Fruit fly (Drosophila melanogaster) whole organism, embryonic: ENCODE results near the gene CG42759.

Experiments
- Asciz ChIP-seq: fragments of 200-800 bp; sonication (Bioruptor generic); optimal IDR thresholded peaks from 2 replicates; lab custom pipeline; 2017; ENCODE audit warnings: missing biosample characterization, mild to moderate bottlenecking, missing genetic modification characterization, missing genetic modification reagents
- C15 ChIP-seq: fragments of 200-800 bp; sonication (Bioruptor generic); IDR thresholded peaks from 3 replicates; pipeline ENCODE4 v1.3.6; 2022; ENCODE audit warnings: missing biosample characterization, missing genetic modification characterization
- CG10274 ChIP-seq: fragments of 200-800 bp; sonication (Bioruptor generic); optimal IDR thresholded peaks from 3 replicates; lab custom pipeline; 2017; ENCODE audit warnings: missing biosample characterization, mild to moderate bottlenecking, missing genetic modification characterization
- CG10321 ChIP-seq: fragments of 200-800 bp; sonication (Bioruptor generic); IDR thresholded peaks from 2 replicates; pipeline ENCODE4 v1.3.6; 2022; ENCODE audit warnings: missing biosample characterization, missing genetic modification characterization
- CG10543 ChIP-seq: fragments of 200-800 bp; sonication (Bioruptor generic); optimal IDR thresholded peaks from 3 replicates; lab custom pipeline; 2017; ENCODE audit warnings: missing biosample characterization, mild to moderate bottlenecking, missing genetic modification characterization, moderate library complexity
- CG11398 ChIP-seq: fragments of 200-800 bp; sonication (Bioruptor generic); optimal IDR thresholded peaks from 2 replicates; lab custom pipeline; 2016; ENCODE audit warnings: missing biosample characterization, missing genetic modification characterization
- CG11695 ChIP-seq: fragments of 200-800 bp; sonication (Bioruptor generic); IDR thresholded peaks from 3 replicates; pipeline ENCODE4 v1.3.6; 2022; ENCODE audit warnings: missing biosample characterization, missing genetic modification characterization
- CG12155 ChIP-seq: fragments of 200-800 bp; sonication (Bioruptor generic); optimal IDR thresholded peaks from 3 replicates; lab custom pipeline; 2016; ENCODE audit warnings: missing biosample characterization, missing genetic modification characterization
- CG12744 ChIP-seq: fragments of 200-800 bp; sonication (Bioruptor generic); optimal IDR thresholded peaks from 2 replicates; lab custom pipeline; 2016; ENCODE audit warnings: missing biosample characterization, missing genetic modification characterization
- CG12942 ChIP-seq: fragments of 200-800 bp; sonication (Bioruptor generic); optimal IDR thresholded peaks from 3 replicates; lab custom pipeline; 2016; ENCODE audit warnings: missing biosample characterization, missing genetic modification characterization
- CG13123 ChIP-seq: fragments of 200-800 bp; sonication (Bioruptor generic); optimal IDR thresholded peaks from 2 replicates; lab custom pipeline; 2016; ENCODE audit warnings: missing biosample characterization, missing genetic modification characterization
- CG14441 ChIP-seq: fragments of 200-800 bp; sonication (Bioruptor generic); IDR thresholded peaks from 2 replicates; pipeline ENCODE4 v1.3.6; 2022; ENCODE audit warnings: missing biosample characterization, missing genetic modification characterization
- CG14965 ChIP-seq: fragments of 200-800 bp; sonication (Bioruptor generic); optimal IDR thresholded peaks from 2 replicates; lab custom pipeline; 2016; ENCODE audit warnings: missing biosample characterization, missing genetic modification characterization, borderline replicate concordance
- CG15011 ChIP-seq: fragments of 200-800 bp; sonication (Bioruptor generic); optimal IDR thresholded peaks from 3 replicates; lab custom pipeline; 2018; ENCODE audit warnings: missing biosample characterization, mild to moderate bottlenecking, missing genetic modification characterization
- CG15269 ChIP-seq: fragments of 200-800 bp; sonication (Bioruptor generic); optimal IDR thresholded peaks from 2 replicates; lab custom pipeline; 2018; ENCODE audit warnings: missing biosample characterization, mild to moderate bottlenecking, missing genetic modification characterization, moderate library complexity
- CG17328 ChIP-seq: fragments of 200-800 bp; sonication (Bioruptor generic); IDR thresholded peaks from 2 replicates; pipeline ENCODE4 v1.3.6; 2022; ENCODE audit warnings: missing biosample characterization, missing genetic modification characterization
- CG17612 ChIP-seq: fragments of 200-800 bp; sonication (Bioruptor generic); IDR thresholded peaks from 2 replicates; pipeline ENCODE4 v1.3.6; 2022; ENCODE audit warnings: missing biosample characterization, missing genetic modification characterization
- CG17829 ChIP-seq: fragments of 200-800 bp; optimal IDR thresholded peaks from 2 replicates; lab custom pipeline; 2019; ENCODE audit warnings: missing biosample characterization, mild to moderate bottlenecking, missing genetic modification characterization, moderate library complexity
- CG3163 ChIP-seq: fragments of 200-800 bp; sonication (Bioruptor generic); optimal IDR thresholded peaks from 3 replicates; lab custom pipeline; 2016; ENCODE audit warnings: missing biosample characterization, missing genetic modification characterization
- CG3995 ChIP-seq: fragments of 200-800 bp; sonication (Bioruptor generic); optimal IDR thresholded peaks from 3 replicates; lab custom pipeline; 2016; ENCODE audit warnings: missing biosample characterization, missing genetic modification characterization
- CG4707 ChIP-seq: fragments of 200-800 bp; sonication (Bioruptor generic); optimal IDR thresholded peaks from 2 replicates; lab custom pipeline; 2018; ENCODE audit warnings: missing biosample characterization, mild to moderate bottlenecking, missing genetic modification characterization, moderate library complexity
- CG4854 ChIP-seq: fragments of 200-800 bp; sonication (Bioruptor generic); optimal IDR thresholded peaks from 2 replicates; lab custom pipeline; 2016; ENCODE audit warnings: missing biosample characterization, missing genetic modification characterization, inconsistent platforms
- CG5180 ChIP-seq: fragments of 200-800 bp; sonication (Bioruptor generic); optimal IDR thresholded peaks from 3 replicates; lab custom pipeline; 2017; ENCODE audit warnings: missing biosample characterization, missing genetic modification characterization, mild to moderate bottlenecking, moderate library complexity, missing genetic modification reagents
- CG5953 ChIP-seq: fragments of 200-800 bp; sonication (Bioruptor generic); IDR thresholded peaks from 2 replicates; pipeline ENCODE4 v1.3.6; 2022; ENCODE audit warnings: missing biosample characterization, missing genetic modification characterization
- CG7556 ChIP-seq: fragments of 200-800 bp; sonication (Bioruptor generic); optimal IDR thresholded peaks from 2 replicates; lab custom pipeline; 2017; ENCODE audit warnings: missing biosample characterization, mild to moderate bottlenecking, missing genetic modification characterization
- CG8388 ChIP-seq: fragments of 200-800 bp; sonication (Bioruptor generic); optimal IDR thresholded peaks from 2 replicates; lab custom pipeline; 2019; ENCODE audit warnings: missing biosample characterization, mild to moderate bottlenecking, missing genetic modification characterization, moderate library complexity
- Dek ChIP-seq: fragments of 200-800 bp; sonication (Bioruptor generic); optimal IDR thresholded peaks from 3 replicates; lab custom pipeline; 2019; ENCODE audit warnings: missing biosample characterization, mild to moderate bottlenecking, missing genetic modification characterization, moderate library complexity
- Hr39 ChIP-seq: fragments of >200 bp; optimal IDR thresholded peaks from 2 replicates; lab custom pipeline; 2017
- NC2α ChIP-seq: fragments of 200-800 bp; sonication (Bioruptor generic); optimal IDR thresholded peaks from 2 replicates; lab custom pipeline; 2016; ENCODE audit warnings: missing biosample characterization, missing genetic modification characterization
- Opbp ChIP-seq: fragments of 200-800 bp; sonication (Bioruptor generic); IDR thresholded peaks from 3 replicates; pipeline ENCODE4 v1.3.6; 2022; ENCODE audit warnings: missing biosample characterization, missing genetic modification characterization; ENCODE audit not compliant: partially characterized antibody
- ab ChIP-seq: fragments of 200-800 bp; sonication (Bioruptor generic); optimal IDR thresholded peaks from 2 replicates; lab custom pipeline; 2016; ENCODE audit warnings: missing biosample characterization, missing genetic modification characterization
- ac ChIP-seq: fragments of 200-800 bp; sonication (Bioruptor generic); optimal IDR thresholded peaks from 3 replicates; lab custom pipeline; 2017; ENCODE audit warnings: missing biosample characterization, mild to moderate bottlenecking, missing genetic modification characterization
- ap ChIP-seq: fragments of 200-800 bp; sonication (Bioruptor generic); IDR thresholded peaks from 2 replicates; pipeline ENCODE4 v1.3.6; 2022; ENCODE audit warnings: missing biosample characterization, missing genetic modification characterization
- btn ChIP-seq: fragments of 200-800 bp; sonication (Bioruptor generic); optimal IDR thresholded peaks from 2 replicates; lab custom pipeline; 2016; ENCODE audit warnings: missing biosample characterization, missing genetic modification characterization
- cad ChIP-seq: fragments of >200 bp; optimal IDR thresholded peaks from 2 replicates; lab custom pipeline; 2017; ENCODE audit warnings: missing biosample characterization, missing genetic modification characterization
- cas ChIP-seq: fragments of 200-800 bp; sonication (Bioruptor generic); IDR thresholded peaks from 2 replicates; pipeline ENCODE4 v1.3.6; 2022; ENCODE audit warnings: missing biosample characterization, missing genetic modification characterization
- caup ChIP-seq: fragments of 200-800 bp; sonication (Bioruptor generic); optimal IDR thresholded peaks from 3 replicates; lab custom pipeline; 2017; ENCODE audit warnings: missing biosample characterization, mild to moderate bottlenecking, missing genetic modification characterization, moderate library complexity; ENCODE audit not compliant: severe bottlenecking
- cg ChIP-seq: fragments of 200-800 bp; sonication (Bioruptor generic); optimal IDR thresholded peaks from 3 replicates; lab custom pipeline; 2019; ENCODE audit warnings: missing biosample characterization, mild to moderate bottlenecking, missing genetic modification characterization, moderate library complexity
- chif ChIP-seq, 2 experiments: fragments of 200-800 bp; sonication (Bioruptor generic); optimal IDR thresholded peaks; 3 replicates each; lab custom pipeline; 2016; ENCODE audit warnings: missing biosample characterization in 2 of 2, missing genetic modification characterization in 2 of 2
- eyg ChIP-seq: fragments of 200-800 bp; sonication (Bioruptor generic); optimal IDR thresholded peaks from 3 replicates; lab custom pipeline; 2016; ENCODE audit warnings: missing biosample characterization, missing genetic modification characterization
- fd64A ChIP-seq: fragments of 200-800 bp; sonication (Bioruptor generic); optimal IDR thresholded peaks from 3 replicates; lab custom pipeline; 2018; ENCODE audit warnings: missing biosample characterization, mild to moderate bottlenecking, missing genetic modification characterization
- h ChIP-seq: fragments of >200 bp; optimal IDR thresholded peaks from 2 replicates; lab custom pipeline; 2017
- hbn ChIP-seq: fragments of 200-800 bp; sonication (Bioruptor generic); IDR thresholded peaks from 2 replicates; pipeline ENCODE4 v1.3.6; 2022; ENCODE audit warnings: missing biosample characterization, missing genetic modification characterization; ENCODE audit not compliant: partially characterized antibody
- ken ChIP-seq: fragments of 200-800 bp; sonication (Bioruptor generic); IDR thresholded peaks from 3 replicates; pipeline ENCODE4 v1.3.6; 2022; ENCODE audit warnings: missing biosample characterization, missing genetic modification characterization
- mld ChIP-seq: fragments of 200-800 bp; sonication (Bioruptor generic); IDR thresholded peaks from 3 replicates; pipeline ENCODE4 v1.3.6; 2022; ENCODE audit warnings: missing biosample characterization, missing genetic modification characterization; ENCODE audit not compliant: partially characterized antibody
- nau ChIP-seq: fragments of 200-800 bp; sonication (Bioruptor generic); optimal IDR thresholded peaks from 3 replicates; lab custom pipeline; 2017; ENCODE audit warnings: missing biosample characterization, mild to moderate bottlenecking, missing genetic modification characterization, missing genetic modification reagents
- slbo ChIP-seq: fragments of 200-800 bp; sonication (Bioruptor generic); IDR thresholded peaks from 2 replicates; pipeline ENCODE4 v1.3.6; 2022; ENCODE audit warnings: missing biosample characterization, missing genetic modification characterization
- sqz ChIP-seq: fragments of 200-800 bp; sonication (Bioruptor generic); optimal IDR thresholded peaks from 3 replicates; lab custom pipeline; 2018; ENCODE audit warnings: missing biosample characterization, mild to moderate bottlenecking, missing genetic modification characterization
- tll ChIP-seq, 2 experiments: fragments of 200-800 bp in 1 of 2; fragments of >200 bp in 1 of 2; sonication (Bioruptor generic) in 1 of 2; optimal IDR thresholded peaks; 2 replicates each; lab custom pipeline; 2017 to 2019; ENCODE audit warnings: missing biosample characterization in 2 of 2, missing genetic modification characterization in 2 of 2, mild to moderate bottlenecking in 1 of 2, moderate library complexity in 1 of 2
- tna ChIP-seq: fragments of 200-800 bp; sonication (Bioruptor generic); IDR thresholded peaks from 2 replicates; pipeline ENCODE4 v1.3.6; 2022; ENCODE audit warnings: missing biosample characterization, missing genetic modification characterization; ENCODE audit not compliant: partially characterized antibody
- vvl ChIP-seq: fragments of 200-800 bp; sonication (Bioruptor generic); IDR thresholded peaks from 2 replicates; pipeline ENCODE4 v1.3.6; 2022; ENCODE audit warnings: missing biosample characterization, missing genetic modification characterization
- wek ChIP-seq: fragments of 200-800 bp; sonication (Bioruptor generic); optimal IDR thresholded peaks from 3 replicates; lab custom pipeline; 2018; ENCODE audit warnings: missing biosample characterization, mild to moderate bottlenecking, missing genetic modification characterization, moderate library complexity

The CG42759 gene

dm6 chr3R:10150555-10150954 is 7.7 kb downstream of the CG42759 start (continued):
- TF ChIP-seq ken (GFP tag; lab: Robert Waterston, UW) (no peak), CG15011 (GFP tag; lab: Kevin White, UChicago) (no peak), sqz (peak; percentile 8), CG4854 (no peak), wek (peak; percentile 49), CG3995 (GFP tag; lab: Kevin White, UChicago) (no peak), vvl (GFP tag; lab: Robert Waterston, UW) (peak; percentile 42; the same call in 1 of the 2 replicates), btn (peak; percentile 7), C15 (GFP tag; lab: Robert Waterston, UW) (no peak), CG12155 (GFP tag; lab: Kevin White, UChicago) (no peak), cad (no peak), CG10321 (no peak), NC2α (GFP tag; lab: Kevin White, UChicago) (no peak), ap (GFP tag; lab: Robert Waterston, UW) (peak; percentile 13; the same call in 1 of the 2 replicates), CG3163 (GFP tag; lab: Kevin White, UChicago) (peak; percentile 5), tna (GFP tag; lab: Robert Waterston, UW) (no peak), CG8388 (GFP tag; lab: Kevin White, UChicago) (no peak), CG10543 (no peak), CG13123 (no peak), Dek (tag; lab: Kevin White, UChicago) (no peak), Hr39 (lab: Kevin White, UChicago) (no peak), CG14441 (GFP tag; lab: Robert Waterston, UW) (0 out of 2 replicates have a peak, but pooled peaks have one; percentile 21), CG5953 (0 out of 2 replicates have a peak, but pooled peaks have one; percentile 53), CG17829 (tag; lab: Kevin White, UChicago) (no peak), CG12942 (GFP tag; lab: Kevin White, UChicago) (no peak), CG17328 (no peak), slbo (GFP tag; lab: Robert Waterston, UW) (no peak), CG11695 (GFP tag; lab: Robert Waterston, UW) (no peak), fd64A (GFP tag; lab: Kevin White, UChicago) (peak; percentile 19), CG5180 (GFP tag; lab: Kevin White, UChicago) (peak; percentile 20), CG14965 (GFP tag; lab: Kevin White, UChicago) (no peak), eyg (GFP tag; lab: Kevin White, UChicago) (no peak), chif (GFP tag; optimal IDR thresholded peaks at IDR 0.05; lab: Kevin White, UChicago) (no peak), ab (GFP tag; lab: Kevin White, UChicago) (no peak), Opbp (GFP tag; lab: Robert Waterston, UW) (no peak), CG17612 (no peak), nau (GFP tag; lab: Kevin White, UChicago) (no peak), hbn (GFP tag; lab: Robert Waterston, UW) (no peak), CG12744 (GFP tag; lab: Kevin White, UChicago) (no peak), CG15269 (tag; lab: Kevin White, UChicago) (peak; percentile 30), h (no peak), CG10274 (GFP tag; lab: Kevin White, UChicago) (no peak), caup (GFP tag; lab: Kevin White, UChicago) (no peak), CG7556 (GFP tag; lab: Kevin White, UChicago) (no peak), CG11398 (GFP tag; lab: Kevin White, UChicago) (no peak), cg (GFP tag; lab: Kevin White, UChicago) (no peak), tll (GFP tag; optimal IDR thresholded peaks at IDR 0.05; lab: Kevin White, UChicago) (no peak), ac (GFP tag; lab: Kevin White, UChicago) (no peak), mld (GFP tag; lab: Robert Waterston, UW) (no peak), Asciz (GFP tag; lab: Kevin White, UChicago) (peak; percentile 10), cas (GFP tag; lab: Robert Waterston, UW) (no peak), CG4707 (GFP tag; lab: Kevin White, UChicago) (peak; percentile 14)
